Worm (Caenorhabditis elegans) whole organism, late embryonic: ENCODE measurements around the gene F38B7.3.

ENCODE experiments used
- F13H6.1 ChIP-seq: sonication (generic microtip); optimal IDR thresholded peaks from 2 replicates; lab custom pipeline; 2016; ENCODE audit warnings: missing genetic modification characterization, missing compliant biosample characterization
- ama-1 ChIP-seq: fragments of 150-350 bp; optimal IDR thresholded peaks from 2 replicates; lab custom pipeline; 2014
- ceh-34 ChIP-seq: sonication (generic microtip); optimal IDR thresholded peaks from 2 replicates; lab custom pipeline; 2016; ENCODE audit warnings: mild to moderate bottlenecking, missing genetic modification characterization, missing compliant biosample characterization
- dve-1 ChIP-seq: sonication (generic microtip); optimal IDR thresholded peaks from 2 replicates; lab custom pipeline; 2017; ENCODE audit warnings: antibody characterized with exemption, mild to moderate bottlenecking, missing genetic modification characterization, missing compliant biosample characterization
- elt-2 ChIP-seq: sonication (generic microtip); optimal IDR thresholded peaks from 2 replicates; lab custom pipeline; 2016; ENCODE audit warnings: missing genetic modification reagents, missing genetic modification characterization, missing compliant biosample characterization
- ets-4 ChIP-seq: sonication (generic microtip); optimal IDR thresholded peaks from 2 replicates; lab custom pipeline; 2016; ENCODE audit warnings: missing genetic modification characterization, missing compliant biosample characterization
- fkh-10 ChIP-seq: fragments of 150-350 bp; optimal IDR thresholded peaks from 2 replicates; lab custom pipeline; 2014; ENCODE audit warnings: missing biosample characterization, missing genetic modification reagents, missing genetic modification characterization
- lin-11 ChIP-seq: fragments of 200-800 bp; sonication (Bioruptor generic); optimal IDR thresholded peaks from 2 replicates; lab custom pipeline; 2018; ENCODE audit warnings: mild to moderate bottlenecking, missing genetic modification characterization, missing compliant biosample characterization
- tbx-2 ChIP-seq: sonication (generic microtip); optimal IDR thresholded peaks from 2 replicates; lab custom pipeline; 2016; ENCODE audit warnings: missing genetic modification characterization, missing compliant biosample characterization

DNA sequence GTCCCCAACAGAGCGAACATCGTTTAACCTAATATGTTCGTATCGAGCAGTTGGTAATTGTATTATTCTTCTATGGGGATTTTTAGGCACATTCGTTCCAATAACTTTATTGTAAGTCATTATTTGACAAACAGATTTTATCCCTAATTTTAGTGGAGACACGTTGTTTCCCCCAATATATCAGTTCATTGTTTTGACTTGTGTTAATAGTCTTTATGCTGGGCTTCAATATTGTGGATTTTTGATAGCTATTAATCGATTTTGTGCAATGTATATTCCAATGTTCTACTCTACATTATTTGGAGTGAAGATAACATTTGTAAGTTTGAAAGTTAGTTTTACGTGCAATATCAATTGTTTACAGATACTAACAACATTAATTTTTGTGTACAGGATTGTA lies 45.0 kb downstream of the F38B7.3 start:
- TF ChIP-seq elt-2 (tag; lab: Kevin White, UChicago): no peak
- no peak for TF ChIP-seq dve-1
- TF ChIP-seq ama-1 (lab: Kevin White, UChicago): no peak
- TF ChIP-seq lin-11: no peak
- TF ChIP-seq fkh-10: no peak
- no peak for TF ChIP-seq ceh-34 (tag; lab: Kevin White, UChicago)
- no peak for TF ChIP-seq ets-4 (tag; lab: Kevin White, UChicago)
- no peak for TF ChIP-seq F13H6.1
- no peak for TF ChIP-seq tbx-2 (tag; lab: Kevin White, UChicago)
